Fruit fly (Drosophila melanogaster) whole organism, embryonic: Measurements from ENCODE around the gene CG31627.

Experiments used
- Atf6 ChIP-seq: fragments of 200-800 bp; sonication (Bioruptor generic); IDR thresholded peaks from 2 replicates; pipeline ENCODE4 v1.3.6; 2022; ENCODE audit warnings: missing biosample characterization, missing genetic modification characterization
- BEAF-32 ChIP-seq: fragments of 200-800 bp; sonication (Bioruptor generic); optimal IDR thresholded peaks from 3 replicates; lab custom pipeline; 2017; ENCODE audit warnings: missing biosample characterization, missing genetic modification characterization, mild to moderate bottlenecking, moderate library complexity, missing genetic modification reagents
- C15 ChIP-seq: fragments of 200-800 bp; sonication (Bioruptor generic); IDR thresholded peaks from 3 replicates; pipeline ENCODE4 v1.3.6; 2022; ENCODE audit warnings: missing biosample characterization, missing genetic modification characterization
- CG10321 ChIP-seq: fragments of 200-800 bp; sonication (Bioruptor generic); IDR thresholded peaks from 2 replicates; pipeline ENCODE4 v1.3.6; 2022; ENCODE audit warnings: missing biosample characterization, missing genetic modification characterization
- CG10979 ChIP-seq: fragments of 200-800 bp; sonication (Bioruptor generic); optimal IDR thresholded peaks from 2 replicates; lab custom pipeline; 2018; ENCODE audit warnings: missing biosample characterization, mild to moderate bottlenecking, missing genetic modification characterization, moderate library complexity
- CG11560 ChIP-seq: fragments of 200-800 bp; sonication (Bioruptor generic); IDR thresholded peaks from 3 replicates; pipeline ENCODE4 v1.3.6; 2022; ENCODE audit warnings: missing biosample characterization, missing genetic modification characterization
- CG12299 ChIP-seq: fragments of 200-800 bp; sonication (Bioruptor generic); optimal IDR thresholded peaks from 2 replicates; lab custom pipeline; 2018; ENCODE audit warnings: missing biosample characterization, mild to moderate bottlenecking, missing genetic modification characterization
- CG12391 ChIP-seq: fragments of 200-800 bp; sonication (Bioruptor generic); optimal IDR thresholded peaks from 3 replicates; lab custom pipeline; 2018; ENCODE audit warnings: missing biosample characterization, mild to moderate bottlenecking, missing genetic modification characterization, moderate library complexity
- CG13624 ChIP-seq: fragments of 200-800 bp; sonication (Bioruptor generic); optimal IDR thresholded peaks from 2 replicates; lab custom pipeline; 2016; ENCODE audit warnings: missing biosample characterization, missing genetic modification characterization
- CG15073 ChIP-seq: fragments of 200-800 bp; sonication (Bioruptor generic); optimal IDR thresholded peaks from 2 replicates; lab custom pipeline; 2016; ENCODE audit warnings: missing biosample characterization, missing genetic modification characterization
- CG17359 ChIP-seq: fragments of 200-800 bp; sonication (Bioruptor generic); optimal IDR thresholded peaks from 3 replicates; lab custom pipeline; 2018; ENCODE audit warnings: missing biosample characterization, mild to moderate bottlenecking, missing genetic modification characterization, moderate library complexity
- CG30431 ChIP-seq: fragments of 200-800 bp; sonication (Bioruptor generic); optimal IDR thresholded peaks from 2 replicates; lab custom pipeline; 2017; ENCODE audit warnings: missing biosample characterization, missing genetic modification characterization
- CG31365 ChIP-seq: fragments of 200-800 bp; sonication (Bioruptor generic); optimal IDR thresholded peaks from 2 replicates; lab custom pipeline; 2018; ENCODE audit warnings: missing biosample characterization, mild to moderate bottlenecking, missing genetic modification characterization
- CG33213 ChIP-seq: fragments of 200-800 bp; sonication (Bioruptor generic); optimal IDR thresholded peaks from 3 replicates; lab custom pipeline; 2016; ENCODE audit warnings: missing biosample characterization, missing genetic modification characterization
- CG33557 ChIP-seq: fragments of 200-800 bp; sonication (Bioruptor generic); optimal IDR thresholded peaks from 2 replicates; lab custom pipeline; 2019; ENCODE audit warnings: missing biosample characterization, mild to moderate bottlenecking, missing genetic modification characterization, moderate library complexity
- CG3407 ChIP-seq: fragments of 200-800 bp; sonication (Bioruptor generic); optimal IDR thresholded peaks from 2 replicates; lab custom pipeline; 2018; ENCODE audit warnings: missing biosample characterization, mild to moderate bottlenecking, missing genetic modification characterization
- CG34422 ChIP-seq: fragments of 200-800 bp; sonication (Bioruptor generic); IDR thresholded peaks from 3 replicates; pipeline ENCODE4 v1.3.6; 2022; ENCODE audit warnings: missing biosample characterization, missing genetic modification characterization
- CG3726 ChIP-seq: fragments of 200-800 bp; sonication (Bioruptor generic); IDR thresholded peaks from 3 replicates; pipeline ENCODE4, ENCODE4 v1.3.6; 2022; ENCODE audit warnings: missing biosample characterization, missing genetic modification characterization
- CG3838 ChIP-seq: fragments of 200-800 bp; sonication (Bioruptor generic); optimal IDR thresholded peaks from 3 replicates; lab custom pipeline; 2016; ENCODE audit warnings: missing biosample characterization, missing genetic modification characterization
- CG4328 ChIP-seq: fragments of 200-800 bp; sonication (Bioruptor generic); optimal IDR thresholded peaks from 3 replicates; lab custom pipeline; 2017; ENCODE audit warnings: missing biosample characterization, missing genetic modification reagents, missing genetic modification characterization
- CG4617 ChIP-seq: fragments of 200-800 bp; sonication (Bioruptor generic); optimal IDR thresholded peaks from 3 replicates; lab custom pipeline; 2016; ENCODE audit warnings: missing biosample characterization, missing genetic modification characterization, borderline replicate concordance
- CG5245 ChIP-seq: fragments of 200-800 bp; sonication (Bioruptor generic); optimal IDR thresholded peaks from 3 replicates; lab custom pipeline; 2016; ENCODE audit warnings: missing biosample characterization, missing genetic modification characterization
- CG5953 ChIP-seq: fragments of 200-800 bp; sonication (Bioruptor generic); IDR thresholded peaks from 2 replicates; pipeline ENCODE4 v1.3.6; 2022; ENCODE audit warnings: missing biosample characterization, missing genetic modification characterization
- CG6254 ChIP-seq: fragments of 200-800 bp; sonication (Bioruptor generic); optimal IDR thresholded peaks from 3 replicates; lab custom pipeline; 2017; ENCODE audit warnings: mild to moderate bottlenecking, missing biosample characterization, missing genetic modification reagents, missing genetic modification characterization
- CG6813 ChIP-seq: fragments of 200-800 bp; sonication (Bioruptor generic); optimal IDR thresholded peaks from 2 replicates; lab custom pipeline; 2017; ENCODE audit warnings: missing biosample characterization, missing genetic modification characterization, mild to moderate bottlenecking, moderate library complexity, missing genetic modification reagents
- CG7556 ChIP-seq: fragments of 200-800 bp; sonication (Bioruptor generic); optimal IDR thresholded peaks from 2 replicates; lab custom pipeline; 2017; ENCODE audit warnings: missing biosample characterization, mild to moderate bottlenecking, missing genetic modification characterization
- CG9817 ChIP-seq: fragments of 200-800 bp; sonication (Bioruptor generic); optimal IDR thresholded peaks from 2 replicates; lab custom pipeline; 2018; ENCODE audit warnings: missing biosample characterization, mild to moderate bottlenecking, missing genetic modification characterization, moderate library complexity
- ERR ChIP-seq: fragments of 200-800 bp; sonication (Bioruptor generic); optimal IDR thresholded peaks from 2 replicates; lab custom pipeline; 2016; ENCODE audit warnings: missing biosample characterization, missing genetic modification characterization
- Hmr ChIP-seq: fragments of 200-800 bp; sonication (Bioruptor generic); optimal IDR thresholded peaks from 3 replicates; lab custom pipeline; 2017; ENCODE audit warnings: mild to moderate bottlenecking, missing biosample characterization, missing genetic modification reagents, missing genetic modification characterization
- NC2α ChIP-seq: fragments of 200-800 bp; sonication (Bioruptor generic); optimal IDR thresholded peaks from 2 replicates; lab custom pipeline; 2016; ENCODE audit warnings: missing biosample characterization, missing genetic modification characterization
- Nf-YC ChIP-seq: fragments of 200-800 bp; optimal IDR thresholded peaks from 3 replicates; lab custom pipeline; 2019; ENCODE audit warnings: missing biosample characterization, mild to moderate bottlenecking, missing genetic modification characterization, moderate library complexity
- Ptx1 ChIP-seq: fragments of 200-800 bp; sonication (Bioruptor generic); IDR thresholded peaks from 2 replicates; pipeline ENCODE4 v1.3.6; 2022; ENCODE audit warnings: missing biosample characterization, missing genetic modification characterization
- Rx ChIP-seq: fragments of 200-800 bp; sonication (Bioruptor generic); IDR thresholded peaks from 2 replicates; pipeline ENCODE4 v1.3.6; 2022; ENCODE audit warnings: missing biosample characterization, missing genetic modification characterization
- Side ChIP-seq: fragments of 200-800 bp; sonication (Bioruptor generic); optimal IDR thresholded peaks from 2 replicates; lab custom pipeline; 2016; ENCODE audit warnings: missing biosample characterization, missing genetic modification characterization
- Spps ChIP-seq: fragments of 200-800 bp; sonication (Bioruptor generic); optimal IDR thresholded peaks from 2 replicates; lab custom pipeline; 2018; ENCODE audit warnings: missing biosample characterization, mild to moderate bottlenecking, missing genetic modification characterization
- Xbp1 ChIP-seq: fragments of 200-800 bp; sonication (Bioruptor generic); optimal IDR thresholded peaks from 3 replicates; lab custom pipeline; 2016; ENCODE audit warnings: missing biosample characterization, mild to moderate bottlenecking, missing genetic modification characterization
- az2 ChIP-seq: fragments of 200-800 bp; sonication (Bioruptor generic); optimal IDR thresholded peaks from 3 replicates; lab custom pipeline; 2016; ENCODE audit warnings: missing biosample characterization, missing genetic modification characterization
- cad ChIP-seq: fragments of >200 bp; optimal IDR thresholded peaks from 2 replicates; lab custom pipeline; 2017; ENCODE audit warnings: missing biosample characterization, missing genetic modification characterization
- dimm ChIP-seq: fragments of 200-800 bp; sonication (Bioruptor generic); IDR thresholded peaks from 2 replicates; pipeline ENCODE4 v1.3.6; 2022; ENCODE audit warnings: missing biosample characterization, missing genetic modification characterization
- disco-r ChIP-seq: fragments of 200-800 bp; sonication (Bioruptor generic); optimal IDR thresholded peaks from 2 replicates; lab custom pipeline; 2016; ENCODE audit warnings: missing biosample characterization, missing genetic modification characterization
- dpn ChIP-seq, 2 experiments: fragments of 200-800 bp; sonication (Bioruptor generic); optimal IDR thresholded peaks; 3 replicates each; lab custom pipeline; 2016; ENCODE audit warnings: missing biosample characterization in 2 of 2, missing genetic modification characterization in 2 of 2
- emc ChIP-seq: fragments of 200-800 bp; sonication (Bioruptor generic); optimal IDR thresholded peaks from 2 replicates; lab custom pipeline; 2016; ENCODE audit warnings: missing biosample characterization, missing genetic modification characterization
- h ChIP-seq: fragments of >200 bp; optimal IDR thresholded peaks from 2 replicates; lab custom pipeline; 2017
- hbn ChIP-seq: fragments of 200-800 bp; sonication (Bioruptor generic); IDR thresholded peaks from 2 replicates; pipeline ENCODE4 v1.3.6; 2022; ENCODE audit warnings: missing biosample characterization, missing genetic modification characterization; ENCODE audit not compliant: partially characterized antibody
- knrl ChIP-seq: fragments of 200-800 bp; sonication (Bioruptor generic); IDR thresholded peaks from 3 replicates; pipeline ENCODE4 v1.3.6; 2022; ENCODE audit warnings: missing biosample characterization, missing genetic modification characterization; ENCODE audit not compliant: partially characterized antibody
- lbe ChIP-seq: fragments of 200-800 bp; sonication (Bioruptor generic); optimal IDR thresholded peaks from 2 replicates; lab custom pipeline; 2016; ENCODE audit warnings: missing biosample characterization, mild to moderate bottlenecking, missing genetic modification characterization
- nerfin-1 ChIP-seq: fragments of 200-800 bp; sonication (Bioruptor generic); optimal IDR thresholded peaks from 3 replicates; lab custom pipeline; 2019; ENCODE audit warnings: missing biosample characterization, mild to moderate bottlenecking, missing genetic modification characterization, moderate library complexity
- org-1 ChIP-seq: fragments of 200-800 bp; sonication (Bioruptor generic); optimal IDR thresholded peaks from 2 replicates; lab custom pipeline; 2017; ENCODE audit warnings: missing biosample characterization, missing genetic modification characterization
- row ChIP-seq: fragments of 200-800 bp; sonication (Bioruptor generic); IDR thresholded peaks from 3 replicates; pipeline ENCODE4 v1.3.6; 2022; ENCODE audit warnings: missing biosample characterization, missing genetic modification characterization
- sim ChIP-seq: fragments of 200-800 bp; sonication (Bioruptor generic); IDR thresholded peaks from 2 replicates; pipeline ENCODE4 v1.3.6; 2022; ENCODE audit warnings: missing biosample characterization, missing genetic modification characterization
- sisA ChIP-seq: fragments of 200-800 bp; sonication (Bioruptor generic); IDR thresholded peaks from 2 replicates; pipeline ENCODE4 v1.3.6; 2022; ENCODE audit warnings: missing biosample characterization, missing genetic modification characterization

Gene CG31627

dm6 chr2L:21158554-21158953 is 14.5 kb upstream of the CG31627 start, which contains the start of the genes Coq3 and Pld3 (continued):
- peak; percentile 77 for TF ChIP-seq CG9817
- TF ChIP-seq CG3726 (GFP tag; lab: Robert Waterston, UW) = 0 out of 3 replicates have a peak, but pooled peaks have one; percentile 57
- TF ChIP-seq CG5953 (GFP tag; lab: Robert Waterston, UW) = peak; percentile 61; the same call in 1 of the 2 replicates
- no peak for TF ChIP-seq hbn (GFP tag; lab: Robert Waterston, UW)
- no peak for TF ChIP-seq disco-r (GFP tag; lab: Kevin White, UChicago)
- TF ChIP-seq CG10321 (GFP tag; lab: Robert Waterston, UW) = 0 out of 2 replicates have a peak, but pooled peaks have one; percentile 23
- peak; percentile 25 for TF ChIP-seq CG3838 (GFP tag; lab: Kevin White, UChicago)
- peak; percentile 68 for TF ChIP-seq CG6813
- TF ChIP-seq CG11560 = no peak
- TF ChIP-seq CG30431 (GFP tag; lab: Kevin White, UChicago) = peak; percentile 64
- peak; percentile 54 for TF ChIP-seq CG33557
- peak; percentile 89 for TF ChIP-seq CG17359 (tag; lab: Kevin White, UChicago)
- peak; percentile 57 for TF ChIP-seq CG33213
- no peak for TF ChIP-seq sim
- TF ChIP-seq Nf-YC = peak; percentile 66
- TF ChIP-seq CG10979 = peak; percentile 80
- peak; percentile 73 to 83 for TF ChIP-seq dpn (GFP tag; optimal IDR thresholded peaks at IDR 0.05; lab: Kevin White, UChicago)
- peak; percentile 64 for TF ChIP-seq Atf6 (GFP tag; lab: Robert Waterston, UW)
- TF ChIP-seq row = peak; percentile 85
- TF ChIP-seq C15 = no peak
- TF ChIP-seq Hmr (GFP tag; lab: Kevin White, UChicago) = peak; percentile 89
- TF ChIP-seq CG13624 = peak; percentile 69
- TF ChIP-seq Side = peak; percentile 55
- TF ChIP-seq CG12391 (tag; lab: Kevin White, UChicago) = peak; percentile 86
- TF ChIP-seq CG7556 (GFP tag; lab: Kevin White, UChicago) = peak; percentile 81
- TF ChIP-seq CG6254 (GFP tag; lab: Kevin White, UChicago) = peak; percentile 71
- TF ChIP-seq BEAF-32 (GFP tag; lab: Kevin White, UChicago) = peak; percentile 3
- TF ChIP-seq ERR (GFP tag; lab: Kevin White, UChicago) = peak; percentile 52
- peak; percentile 83 for TF ChIP-seq Ptx1 (GFP tag; lab: Robert Waterston, UW)
- TF ChIP-seq Xbp1 = peak; percentile 87
- no peak for TF ChIP-seq NC2α
- TF ChIP-seq lbe (GFP tag; lab: Kevin White, UChicago) = peak; percentile 96
- peak; percentile 67 for TF ChIP-seq nerfin-1
- TF ChIP-seq Rx = no peak; the same call in none of the 2 replicates
- TF ChIP-seq sisA = peak; percentile 76
- no peak for TF ChIP-seq cad
- peak; percentile 75 for TF ChIP-seq CG5245 (GFP tag; lab: Kevin White, UChicago)
- peak; percentile 57 for TF ChIP-seq org-1 (GFP tag; lab: Kevin White, UChicago)
- TF ChIP-seq az2 (GFP tag; lab: Kevin White, UChicago) = peak; percentile 88
- peak; percentile 9 for TF ChIP-seq CG31365 (tag; lab: Kevin White, UChicago)
- TF ChIP-seq knrl (GFP tag; lab: Robert Waterston, UW) = no peak
- peak; percentile 50 for TF ChIP-seq CG4617 (GFP tag; lab: Kevin White, UChicago)
- TF ChIP-seq CG34422 (GFP tag; lab: Robert Waterston, UW) = peak; percentile 77
- TF ChIP-seq CG4328 (GFP tag; lab: Kevin White, UChicago) = peak; percentile 66
- peak; percentile 18 for TF ChIP-seq CG3407 (GFP tag; lab: Kevin White, UChicago)
- TF ChIP-seq dimm = no peak
- no peak for TF ChIP-seq CG15073 (GFP tag; lab: Kevin White, UChicago)
- TF ChIP-seq CG12299 = peak; percentile 57
- TF ChIP-seq emc (GFP tag; lab: Kevin White, UChicago) = no peak
- no peak for TF ChIP-seq h (lab: Kevin White, UChicago)
- peak; percentile 58 for TF ChIP-seq Spps (tag; lab: Kevin White, UChicago)
